Worm (Caenorhabditis elegans) whole organism, L2 larva: ENCODE data around the gene his-40.

Experiments used
- C34F6.9 ChIP-seq: fragments of 150-350 bp; optimal IDR thresholded peaks from 2 replicates; lab custom pipeline; 2014; ENCODE audit warnings: missing biosample characterization, missing genetic modification characterization
- F13H6.1 ChIP-seq: sonication (generic microtip); optimal IDR thresholded peaks from 2 replicates; lab custom pipeline; 2016; ENCODE audit warnings: missing genetic modification characterization, missing compliant biosample characterization
- Y55F3AM.14 ChIP-seq: fragments of 200-800 bp; sonication (Bioruptor generic); optimal IDR thresholded peaks from 2 replicates; lab custom pipeline; 2018; ENCODE audit warnings: mild to moderate bottlenecking, missing genetic modification characterization, missing compliant biosample characterization
- alr-1 ChIP-seq: fragments of 150-350 bp; optimal IDR thresholded peaks from 2 replicates; lab custom pipeline; 2014; ENCODE audit warnings: missing biosample characterization, missing genetic modification characterization
- aly-2 ChIP-seq: fragments of 150-350 bp; optimal IDR thresholded peaks from 2 replicates; lab custom pipeline; 2014; ENCODE audit warnings: missing biosample characterization, missing genetic modification characterization
- ama-1 ChIP-seq: fragments of 150-350 bp; optimal IDR thresholded peaks from 2 replicates; lab custom pipeline; 2018; ENCODE audit warnings: inconsistent platforms
- blmp-1 ChIP-seq: sonication (generic microtip); optimal IDR thresholded peaks from 2 replicates; lab custom pipeline; 2017; ENCODE audit warnings: missing genetic modification characterization, mild to moderate bottlenecking, missing compliant biosample characterization, antibody characterized with exemption, moderate library complexity; ENCODE audit not compliant: insufficient read depth
- ceh-16 ChIP-seq: fragments of 150-350 bp; optimal IDR thresholded peaks from 2 replicates; lab custom pipeline; 2014; ENCODE audit warnings: missing biosample characterization, missing genetic modification characterization
- ceh-82 ChIP-seq: fragments of 150-350 bp; optimal IDR thresholded peaks from 2 replicates; lab custom pipeline; 2014; ENCODE audit warnings: missing biosample characterization, missing genetic modification characterization
- crh-2 ChIP-seq: sonication (generic microtip); optimal IDR thresholded peaks from 2 replicates; lab custom pipeline; 2017; ENCODE audit warnings: missing biosample characterization, missing genetic modification characterization
- egl-27 ChIP-seq: sonication (generic microtip); optimal IDR thresholded peaks from 3 replicates; lab custom pipeline; 2017; ENCODE audit warnings: missing biosample characterization, missing genetic modification reagents, missing genetic modification characterization
- elt-1 ChIP-seq: fragments of 150-350 bp; optimal IDR thresholded peaks from 2 replicates; lab custom pipeline; 2014; ENCODE audit warnings: missing biosample characterization, missing genetic modification characterization
- fos-1 ChIP-seq: fragments of 150-350 bp; optimal IDR thresholded peaks from 2 replicates; lab custom pipeline; 2014; ENCODE audit warnings: missing biosample characterization, missing genetic modification characterization
- gmeb-1 ChIP-seq: fragments of 150-350 bp; optimal IDR thresholded peaks from 2 replicates; lab custom pipeline; 2014; ENCODE audit warnings: missing biosample characterization, missing genetic modification characterization
- lin-13 ChIP-seq: fragments of 150-350 bp; optimal IDR thresholded peaks from 2 replicates; lab custom pipeline; 2014; ENCODE audit warnings: missing biosample characterization, missing genetic modification reagents, missing genetic modification characterization
- lsy-2 ChIP-seq, 2 experiments: fragments of 150-350 bp in 1 of 2; sonication (generic microtip) in 1 of 2; optimal IDR thresholded peaks; 2 replicates each; lab custom pipeline; 2014 to 2017; ENCODE audit warnings: missing biosample characterization in 2 of 2, missing genetic modification characterization in 2 of 2
- mab-5 ChIP-seq: fragments of 150-350 bp; optimal IDR thresholded peaks from 2 replicates; lab custom pipeline; 2014; ENCODE audit warnings: missing biosample characterization, missing genetic modification characterization
- mbf-1 ChIP-seq: sonication (generic microtip); optimal IDR thresholded peaks from 2 replicates; lab custom pipeline; 2017; ENCODE audit warnings: missing biosample characterization, missing genetic modification characterization
- mdl-1 ChIP-seq, 2 experiments: fragments of 150-350 bp in 1 of 2; sonication (generic microtip) in 1 of 2; optimal IDR thresholded peaks; 2 replicates each; lab custom pipeline; 2017; ENCODE audit warnings: missing biosample characterization in 2 of 2, missing genetic modification characterization in 2 of 2
- nhr-11 ChIP-seq: fragments of 150-350 bp; optimal IDR thresholded peaks from 2 replicates; lab custom pipeline; 2014; ENCODE audit warnings: missing biosample characterization, missing genetic modification characterization
- nhr-21 ChIP-seq: fragments of 150-350 bp; optimal IDR thresholded peaks from 2 replicates; lab custom pipeline; 2014; ENCODE audit warnings: missing biosample characterization, missing genetic modification characterization
- nhr-237 ChIP-seq: fragments of 150-350 bp; optimal IDR thresholded peaks from 2 replicates; lab custom pipeline; 2014; ENCODE audit warnings: missing biosample characterization, missing genetic modification characterization
- peb-1 ChIP-seq: fragments of 150-350 bp; optimal IDR thresholded peaks from 2 replicates; lab custom pipeline; 2014; ENCODE audit warnings: missing biosample characterization, missing genetic modification characterization
- sem-4 ChIP-seq: fragments of 150-350 bp; optimal IDR thresholded peaks from 2 replicates; lab custom pipeline; 2014; ENCODE audit warnings: missing biosample characterization, missing genetic modification reagents, missing genetic modification characterization
- sma-3 ChIP-seq: sonication (generic microtip); optimal IDR thresholded peaks from 2 replicates; lab custom pipeline; 2016; ENCODE audit warnings: missing genetic modification reagents, missing genetic modification characterization, missing compliant biosample characterization
- sma-9 ChIP-seq, 2 experiments: fragments of 150-350 bp in 1 of 2; sonication (generic microtip) in 1 of 2; optimal IDR thresholded peaks; 2 replicates each; lab custom pipeline; 2014 to 2016; ENCODE audit warnings: missing genetic modification characterization in 2 of 2, mild to moderate bottlenecking in 1 of 2, missing biosample characterization in 1 of 2, missing compliant biosample characterization in 1 of 2, missing genetic modification reagents in 1 of 2, moderate library complexity in 1 of 2
- snpc-4 ChIP-seq: fragments of 150-350 bp; optimal IDR thresholded peaks from 2 replicates; lab custom pipeline; 2014; ENCODE audit warnings: missing biosample characterization, missing genetic modification characterization
- unc-39 ChIP-seq: fragments of 150-350 bp; optimal IDR thresholded peaks from 2 replicates; lab custom pipeline; 2014; ENCODE audit warnings: missing biosample characterization, missing genetic modification characterization
- unc-55 ChIP-seq: fragments of 150-350 bp; sonication (generic microtip); optimal IDR thresholded peaks from 3 replicates; lab custom pipeline; 2014; ENCODE audit warnings: missing biosample characterization, missing genetic modification reagents, missing genetic modification characterization
- unc-62 ChIP-seq: fragments of 150-350 bp; optimal IDR thresholded peaks from 2 replicates; lab custom pipeline; 2014; ENCODE audit warnings: missing biosample characterization, missing genetic modification reagents, missing genetic modification characterization
- zag-1 ChIP-seq: fragments of 150-350 bp; optimal IDR thresholded peaks from 2 replicates; lab custom pipeline; 2014; ENCODE audit warnings: missing biosample characterization, missing genetic modification characterization
- ztf-1 ChIP-seq: fragments of 200-800 bp; sonication (Bioruptor generic); conservative IDR thresholded peaks from 2 replicates; pipeline ENCODE4 v1.3.6; 2022; ENCODE audit warnings: missing genetic modification characterization, missing compliant biosample characterization
- ztf-4 ChIP-seq: fragments of 150-350 bp; optimal IDR thresholded peaks from 2 replicates; lab custom pipeline; 2014; ENCODE audit warnings: missing biosample characterization, missing genetic modification characterization

Gene his-40

ce11 chrX:7264591-7265306 lies 45.2 kb upstream of the his-40 start (continued):
- TF ChIP-seq aly-2 (tag; lab: Kevin White, UChicago) (no peak), sma-3 (GFP tag; lab: Kevin White, UChicago) (peak; percentile 92), ceh-16 (tag; lab: Kevin White, UChicago) (peak; percentile 75), mab-5 (peak; percentile 68), elt-1 (tag; lab: Kevin White, UChicago) (no peak), zag-1 (tag; lab: Kevin White, UChicago) (peak; percentile 92)

- no peak for TF ChIP-seq mdl-1 (tag; optimal IDR thresholded peaks at IDR 0.05; lab: Kevin White, UChicago)
- TF ChIP-seq blmp-1 (tag; lab: Kevin White, UChicago) = no peak
- TF ChIP-seq unc-55 (GFP tag; lab: Kevin White, UChicago) = no peak
- TF ChIP-seq gmeb-1 (tag; lab: Kevin White, UChicago) = no peak
- TF ChIP-seq egl-27 (tag; lab: Kevin White, UChicago) = no peak
- TF ChIP-seq mbf-1 (tag; lab: Kevin White, UChicago) = no peak
- TF ChIP-seq Y55F3AM.14 (GFP tag; lab: Kevin White, UChicago) = no peak
- TF ChIP-seq ztf-4 (tag; lab: Kevin White, UChicago) = no peak
- no peak for TF ChIP-seq lsy-2 (tag; optimal IDR thresholded peaks at IDR 0.05; lab: Kevin White, UChicago)
- no peak for TF ChIP-seq unc-39
- no peak for TF ChIP-seq fos-1 (tag; lab: Kevin White, UChicago)
- TF ChIP-seq elt-1 (tag; lab: Kevin White, UChicago) = no peak
- TF ChIP-seq mab-5 = no peak
Measured at ce11 chrX:7265348-7265747, 44.6 kb upstream of the his-40 start, which contains the start of gene F46H5.2. Gene F46H5.2 (plus strand): TSS chrX:7265648.

- TF ChIP-seq gmeb-1 (tag; lab: Kevin White, UChicago) (no peak), mab-5 (no peak), crh-2 (tag; lab: Kevin White, UChicago) (no peak), elt-1 (tag; lab: Kevin White, UChicago) (no peak), nhr-11 (tag; lab: Kevin White, UChicago) (no peak), alr-1 (tag; lab: Kevin White, UChicago) (no peak), peb-1 (tag; lab: Kevin White, UChicago) (no peak), C34F6.9 (tag; lab: Kevin White, UChicago) (no peak), unc-39 (no peak), snpc-4 (tag; lab: Kevin White, UChicago) (no peak), unc-62 (GFP tag; lab: Kevin White, UChicago) (no peak), ztf-1 (no peak), sem-4 (tag; lab: Kevin White, UChicago) (no peak), sma-9 (GFP tag; optimal IDR thresholded peaks at IDR 0.05; lab: Kevin White, UChicago) (no peak), sma-9 (tag; optimal IDR thresholded peaks at IDR 0.05; lab: Kevin White, UChicago) (no peak), egl-27 (tag; lab: Kevin White, UChicago) (no peak), ceh-82 (tag; lab: Kevin White, UChicago) (no peak), nhr-237 (tag; lab: Kevin White, UChicago) (no peak)
- TF ChIP-seq, all 48 proteins: peak for 0
Measured at ce11 chrX:7268965-7269364, 40.9 kb upstream of the his-40 start.

ce11 chrX:7269379-7269778 lies 40.5 kb upstream of the his-40 start, which contains the start of gene grd-7:
Gene grd-7 (minus strand): TSS chrX:7269479.
- TF ChIP-seq F13H6.1 (tag; lab: Kevin White, UChicago) (no peak), unc-62 (GFP tag; lab: Kevin White, UChicago) (no peak), lin-13 (GFP tag; lab: Kevin White, UChicago) (no peak), nhr-21 (tag; lab: Kevin White, UChicago) (no peak), ceh-16 (tag; lab: Kevin White, UChicago) (no peak), lsy-2 (tag; optimal IDR thresholded peaks at IDR 0.05; lab: Kevin White, UChicago) (no peak), ama-1 (no peak), egl-27 (tag; lab: Kevin White, UChicago) (no peak), fos-1 (tag; lab: Kevin White, UChicago) (no peak), alr-1 (tag; lab: Kevin White, UChicago) (no peak)
